Worm (Caenorhabditis elegans) whole organism, L2 larva: ENCODE data around the gene clec-82.

Source experiments
- alr-1 ChIP-seq: fragments of 150-350 bp; optimal IDR thresholded peaks from 2 replicates; lab custom pipeline; 2014; ENCODE audit warnings: missing biosample characterization, missing genetic modification characterization
- elt-3 ChIP-seq: sonication (generic microtip); optimal IDR thresholded peaks from 2 replicates; lab custom pipeline; 2017; ENCODE audit warnings: missing biosample characterization, missing genetic modification characterization
- lin-39 ChIP-seq: fragments of 150-350 bp; optimal IDR thresholded peaks from 2 replicates; lab custom pipeline; 2014; ENCODE audit warnings: missing biosample characterization, missing genetic modification reagents, missing genetic modification characterization
- snpc-4 ChIP-seq: fragments of 150-350 bp; optimal IDR thresholded peaks from 2 replicates; lab custom pipeline; 2014; ENCODE audit warnings: missing biosample characterization, missing genetic modification characterization
- ztf-4 ChIP-seq: fragments of 150-350 bp; optimal IDR thresholded peaks from 2 replicates; lab custom pipeline; 2014; ENCODE audit warnings: missing biosample characterization, missing genetic modification characterization

- no peak for TF ChIP-seq lin-39 (tag; lab: Kevin White, UChicago)
- TF ChIP-seq snpc-4 (tag; lab: Kevin White, UChicago): no peak
- TF ChIP-seq elt-3: no peak
- TF ChIP-seq ztf-4 (tag; lab: Kevin White, UChicago): no peak
- TF ChIP-seq alr-1 (tag; lab: Kevin White, UChicago): no peak
Measured at ce11 chrIV:2843882-2844281, 8.4 kb downstream of the clec-82 start, which contains the start of gene Y54G2A.15.
